Worm (Caenorhabditis elegans) whole organism, mixed stage, embryonic: ENCODE results near the gene srw-12.

ENCODE experiments used
- ceh-39 ChIP-seq: fragments of 150-350 bp; optimal IDR thresholded peaks from 2 replicates; lab custom pipeline; 2014; ENCODE audit warnings: missing biosample characterization, missing genetic modification characterization
- ces-1 ChIP-seq: fragments of 150-350 bp; optimal IDR thresholded peaks from 2 replicates; lab custom pipeline; 2014; ENCODE audit warnings: missing biosample characterization, missing genetic modification reagents, missing genetic modification characterization
- elt-1 ChIP-seq: sonication (generic microtip); optimal IDR thresholded peaks from 2 replicates; lab custom pipeline; 2017; ENCODE audit warnings: missing genetic modification characterization, mild to moderate bottlenecking, missing compliant biosample characterization, antibody characterized with exemption, moderate library complexity, borderline replicate concordance; ENCODE audit not compliant: insufficient read depth
- nhr-237 ChIP-seq: fragments of 150-350 bp; optimal IDR thresholded peaks from 2 replicates; lab custom pipeline; 2014; ENCODE audit warnings: missing biosample characterization, missing genetic modification characterization
- nhr-76 ChIP-seq: sonication (generic microtip); optimal IDR thresholded peaks from 2 replicates; lab custom pipeline; 2017; ENCODE audit warnings: missing biosample characterization, missing genetic modification characterization
- sptf-1 ChIP-seq: sonication (generic microtip); optimal IDR thresholded peaks from 2 replicates; lab custom pipeline; 2017; ENCODE audit warnings: mild to moderate bottlenecking, missing genetic modification characterization, moderate library complexity, missing compliant biosample characterization
- ztf-11 ChIP-seq: fragments of 150-350 bp; optimal IDR thresholded peaks from 2 replicates; lab custom pipeline; 2014; ENCODE audit warnings: missing biosample characterization, missing genetic modification characterization

ce11 chrV:15216705-15217104 lies 21.7 kb downstream of the srw-12 start, which contains the start of gene sri-25:
- TF ChIP-seq ces-1 (no peak), ztf-11 (tag; lab: Kevin White, UChicago) (no peak), elt-1 (no peak), ceh-39 (tag; lab: Kevin White, UChicago) (no peak), nhr-76 (tag; lab: Kevin White, UChicago) (no peak), nhr-237 (tag; lab: Kevin White, UChicago) (no peak), sptf-1 (no peak)
